Worm (Caenorhabditis elegans): ENCODE data around the gene nhr-227.
A peak's percentile ranks its signal among the peaks of the same experiment; 100 is the strongest.
"Not testable (repeated sequence)": the region's sequence is repeated elsewhere in the genome, so short reads cannot be mapped to it uniquely, and the experiment has no call there.

nhr-227 gene

ce11 chrV:2255191-2255590 lies 30.0 kb upstream of the nhr-227 start, which contains the start of gene F41B5.1:
F41B5.1 (plus strand) TSS chrV:2255533.
- not testable (repeated sequence) for TF ChIP-seq nhr-129, nhr-11, elt-1 (tag; optimal IDR thresholded peaks at IDR 0.05)

- peak; percentile 49 for TF ChIP-seq crh-2 (tag; optimal IDR thresholded peaks at IDR 0.05)
- TF ChIP-seq sma-9 (GFP tag; optimal IDR thresholded peaks at IDR 0.05) = peak; percentile 19
- TF ChIP-seq sma-9 (tag; optimal IDR thresholded peaks at IDR 0.05) = no peak
- peak; percentile 18 for TF ChIP-seq fos-1 (tag; optimal IDR thresholded peaks at IDR 0.05)
- peak; percentile 27 for TF ChIP-seq C34F6.9 (tag; optimal IDR thresholded peaks at IDR 0.05)
- peak; percentile 86 for TF ChIP-seq skn-1 (tag; optimal IDR thresholded peaks at IDR 0.05)
- peak; percentile 6 for TF ChIP-seq F13H6.1 (tag; optimal IDR thresholded peaks at IDR 0.05)
- no peak for TF ChIP-seq ZK546.5 (tag; optimal IDR thresholded peaks at IDR 0.05)
- TF ChIP-seq lsy-2 (tag; optimal IDR thresholded peaks at IDR 0.05) = peak in 1 of 2 experiments; percentile 28
- peak; percentile 28 for TF ChIP-seq nhr-129 (tag; optimal IDR thresholded peaks at IDR 0.05)
- TF ChIP-seq zag-1 (tag; optimal IDR thresholded peaks at IDR 0.05) = no peak
- no peak for TF ChIP-seq unc-39 (tag; optimal IDR thresholded peaks at IDR 0.05)
- no peak for TF ChIP-seq lin-39 (tag; optimal IDR thresholded peaks at IDR 0.05)
Measured at ce11 chrV:2259750-2260149, 25.5 kb upstream of the nhr-227 start, which contains the start of gene nhr-182. nhr-182 (minus strand) TSS chrV:2259927.

ce11 chrV:2260660-2261059 lies 24.6 kb upstream of the nhr-227 start, which contains the start of gene F41B5.12:
F41B5.12 (plus strand) TSS chrV:2260960.
- TF ChIP-seq mdl-1 (tag; optimal IDR thresholded peaks at IDR 0.05) (no peak), R02D3.7 (tag; optimal IDR thresholded peaks at IDR 0.05) (no peak), unc-62 (GFP tag; optimal IDR thresholded peaks at IDR 0.05) (no peak), nhr-23 (tag; optimal IDR thresholded peaks at IDR 0.05) (no peak)

DNA sequence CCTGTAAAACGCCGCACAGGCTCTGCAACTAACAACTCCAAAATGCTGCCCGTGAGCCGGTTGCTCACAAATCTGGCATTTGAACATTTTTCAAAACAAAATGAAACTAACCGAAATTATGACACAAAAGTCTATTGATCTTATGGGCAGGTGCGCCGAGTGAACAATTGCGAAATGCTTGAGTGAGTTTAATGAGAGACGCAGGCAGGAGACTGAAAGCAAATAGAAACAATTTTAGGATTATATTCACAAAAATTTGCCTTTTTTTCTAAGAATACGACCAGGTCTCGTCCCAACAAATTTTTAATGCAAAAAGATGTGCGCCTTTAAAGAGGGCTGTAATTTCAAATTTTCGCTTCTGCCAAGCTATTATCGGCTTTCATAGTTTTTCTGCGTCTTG lies 20.8 kb upstream of the nhr-227 start, which contains the start of gene nhr-183:
Gene nhr-183 (minus strand): TSS at position 180 of the 400 bp plus-strand sequence.
- no peak for TF ChIP-seq nhr-12 (tag; optimal IDR thresholded peaks at IDR 0.05)
- TF ChIP-seq unc-39 (tag; optimal IDR thresholded peaks at IDR 0.05) = no peak
- TF ChIP-seq crh-2 (tag; optimal IDR thresholded peaks at IDR 0.05) = no peak
- TF ChIP-seq gmeb-1 (tag; optimal IDR thresholded peaks at IDR 0.05) = no peak
- no peak for TF ChIP-seq zag-1 (tag; optimal IDR thresholded peaks at IDR 0.05)
- no peak for TF ChIP-seq mdl-1 (tag; optimal IDR thresholded peaks at IDR 0.05)

DNA sequence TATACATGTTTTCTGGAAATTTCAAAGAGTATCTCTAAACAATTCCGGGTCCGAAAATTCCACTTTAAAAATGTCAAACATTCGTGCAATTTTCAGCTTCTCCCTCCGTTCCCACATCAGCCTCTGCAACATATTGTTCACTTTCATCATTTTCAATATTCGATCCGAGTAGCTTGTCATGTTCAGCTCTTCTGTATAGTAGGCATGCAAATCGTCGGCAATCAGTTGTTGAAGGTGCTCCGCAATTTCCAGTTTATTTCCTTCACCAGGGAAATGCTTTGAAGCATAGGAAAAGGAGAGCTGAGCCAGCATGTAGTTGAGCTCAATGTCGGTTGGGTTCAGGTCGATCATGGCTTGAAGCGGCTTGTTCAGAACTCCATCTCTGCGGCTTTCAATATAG lies 20.3 kb upstream of the nhr-227 start:
- TF ChIP-seq gmeb-1 (tag; optimal IDR thresholded peaks at IDR 0.05) (no peak), sma-3 (GFP tag; optimal IDR thresholded peaks at IDR 0.05) (no peak), ztf-1 (GFP tag; conservative IDR thresholded peaks at IDR 0.05) (no peak), unc-62 (GFP tag; optimal IDR thresholded peaks at IDR 0.05) (no peak), mdl-1 (tag; optimal IDR thresholded peaks at IDR 0.05) (no peak), crh-2 (tag; optimal IDR thresholded peaks at IDR 0.05) (no peak), nhr-237 (tag; optimal IDR thresholded peaks at IDR 0.05) (no peak), alr-1 (tag; optimal IDR thresholded peaks at IDR 0.05) (no peak)

- TF ChIP-seq ztf-1 (GFP tag; conservative IDR thresholded peaks at IDR 0.05) = no peak
- no peak for TF ChIP-seq ztf-11 (tag; optimal IDR thresholded peaks at IDR 0.05)
- TF ChIP-seq ZK546.5 (tag; optimal IDR thresholded peaks at IDR 0.05) = no peak
- no peak for TF ChIP-seq sem-4 (tag; optimal IDR thresholded peaks at IDR 0.05)
- no peak for TF ChIP-seq nhr-12 (tag; optimal IDR thresholded peaks at IDR 0.05)
- TF ChIP-seq aly-2 (tag; optimal IDR thresholded peaks at IDR 0.05) = no peak
- no peak for TF ChIP-seq mdl-1 (tag; optimal IDR thresholded peaks at IDR 0.05)
- no peak for TF ChIP-seq nhr-10 (tag; optimal IDR thresholded peaks at IDR 0.05)
- TF ChIP-seq lin-39 (tag; optimal IDR thresholded peaks at IDR 0.05) = no peak
- no peak for TF ChIP-seq crh-2 (tag; optimal IDR thresholded peaks at IDR 0.05)
- TF ChIP-seq sma-3 (GFP tag; optimal IDR thresholded peaks at IDR 0.05) = no peak
- no peak for TF ChIP-seq sma-9 (GFP tag; optimal IDR thresholded peaks at IDR 0.05)
- no peak for TF ChIP-seq sma-9 (tag; optimal IDR thresholded peaks at IDR 0.05)
- TF ChIP-seq C34F6.9 (tag; optimal IDR thresholded peaks at IDR 0.05) = no peak
- no peak for TF ChIP-seq unc-55 (GFP tag; optimal IDR thresholded peaks at IDR 0.05)
- TF ChIP-seq nhr-129 (tag; optimal IDR thresholded peaks at IDR 0.05) = no peak
- TF ChIP-seq ama-1 (optimal IDR thresholded peaks at IDR 0.05) = no peak
- no peak for TF ChIP-seq Y55F3AM.14 (GFP tag; optimal IDR thresholded peaks at IDR 0.05)
- no peak for TF ChIP-seq gmeb-1 (tag; optimal IDR thresholded peaks at IDR 0.05)
- no peak for TF ChIP-seq nhr-25 (tag; optimal IDR thresholded peaks at IDR 0.05)
- TF ChIP-seq skn-1 (tag; optimal IDR thresholded peaks at IDR 0.05) = no peak
Measured at ce11 chrV:2266958-2267357, 18.3 kb upstream of the nhr-227 start, which contains the start of gene nhr-275. nhr-275 (minus strand) TSS chrV:2267058.

All from whole organism, L2 larva.